Worm (Caenorhabditis elegans) whole organism, L4 larva: ENCODE data around the gene snu-13.
A peak's percentile ranks its signal among the peaks of the same experiment; 100 is the strongest.

Experiments used
- D1046.2 ChIP-seq: fragments of 200-800 bp; sonication (Bioruptor generic); IDR thresholded peaks from 2 replicates; pipeline ENCODE4 v1.3.6; 2022; ENCODE audit warnings: missing genetic modification characterization, missing compliant biosample characterization
- F10B5.3 ChIP-seq: sonication (generic microtip); optimal IDR thresholded peaks from 2 replicates; lab custom pipeline; 2016; ENCODE audit warnings: mild to moderate bottlenecking, missing genetic modification characterization, missing compliant biosample characterization
- F26F4.8 ChIP-seq: fragments of 200-800 bp; sonication (Bioruptor generic); conservative IDR thresholded peaks from 2 replicates; pipeline ENCODE4 v1.3.6; 2022; ENCODE audit warnings: missing genetic modification characterization, missing compliant biosample characterization
- T26A8.4 ChIP-seq: fragments of 200-800 bp; sonication (Bioruptor generic); IDR thresholded peaks from 2 replicates; pipeline ENCODE4 v1.3.6; 2022; ENCODE audit warnings: missing genetic modification characterization, missing compliant biosample characterization
- Y5F2A.4 ChIP-seq: fragments of 200-800 bp; sonication (Bioruptor generic); optimal IDR thresholded peaks from 2 replicates; lab custom pipeline; 2018; ENCODE audit warnings: mild to moderate bottlenecking, missing genetic modification characterization, missing compliant biosample characterization
- ama-1 ChIP-seq: fragments of 150-350 bp; optimal IDR thresholded peaks from 2 replicates; lab custom pipeline; 2014; ENCODE audit warnings: inconsistent platforms, mixed read lengths
- attf-4 ChIP-seq: sonication (generic microtip); optimal IDR thresholded peaks from 3 replicates; lab custom pipeline; 2017; ENCODE audit warnings: missing biosample characterization, missing genetic modification characterization
- ceh-44 ChIP-seq: fragments of 200-800 bp; sonication (Bioruptor generic); IDR thresholded peaks from 2 replicates; pipeline ENCODE4 v1.3.6; 2022; ENCODE audit warnings: missing genetic modification reagents, missing genetic modification characterization, missing compliant biosample characterization
- ctbp-1 ChIP-seq: fragments of 200-800 bp; sonication (Bioruptor generic); IDR thresholded peaks from 2 replicates; pipeline ENCODE4 v1.3.6; 2022; ENCODE audit warnings: missing genetic modification reagents, missing genetic modification characterization, missing compliant biosample characterization
- daf-8 ChIP-seq: fragments of 200-800 bp; sonication (Bioruptor generic); IDR thresholded peaks from 2 replicates; pipeline ENCODE4 v1.3.6; 2022; ENCODE audit warnings: missing genetic modification characterization, missing compliant biosample characterization
- dmd-6 ChIP-seq: fragments of 200-800 bp; sonication (Bioruptor generic); IDR thresholded peaks from 2 replicates; pipeline ENCODE4 v1.3.6; 2022; ENCODE audit warnings: missing genetic modification reagents, missing genetic modification characterization, missing compliant biosample characterization
- dmd-9 ChIP-seq: fragments of 200-800 bp; sonication (Bioruptor generic); IDR thresholded peaks from 2 replicates; pipeline ENCODE4 v1.3.6; 2022; ENCODE audit warnings: missing genetic modification reagents, missing genetic modification characterization, missing compliant biosample characterization
- gei-8 ChIP-seq: fragments of 200-800 bp; sonication (Bioruptor generic); optimal IDR thresholded peaks from 2 replicates; lab custom pipeline; 2018; ENCODE audit warnings: mild to moderate bottlenecking, missing genetic modification characterization, missing compliant biosample characterization
- hlh-30 ChIP-seq: sonication (generic microtip); optimal IDR thresholded peaks from 2 replicates; lab custom pipeline; 2017; ENCODE audit warnings: antibody characterized with exemption, mild to moderate bottlenecking, missing genetic modification characterization, missing compliant biosample characterization; ENCODE audit not compliant: insufficient read depth
- lin-1 ChIP-seq: fragments of 200-800 bp; sonication (Bioruptor generic); IDR thresholded peaks from 2 replicates; pipeline ENCODE4 v1.3.6; 2022; ENCODE audit warnings: missing genetic modification reagents, missing genetic modification characterization, missing compliant biosample characterization
- lin-13 ChIP-seq: fragments of 150-350 bp; optimal IDR thresholded peaks from 2 replicates; lab custom pipeline; 2014; ENCODE audit warnings: missing biosample characterization, missing genetic modification reagents, missing genetic modification characterization
- lin-15B ChIP-seq: fragments of 150-350 bp; sonication (generic microtip); optimal IDR thresholded peaks from 3 replicates; lab custom pipeline; 2014; ENCODE audit warnings: missing biosample characterization, missing genetic modification characterization
- lin-38 ChIP-seq: fragments of 200-800 bp; sonication (Bioruptor generic); IDR thresholded peaks from 2 replicates; pipeline ENCODE4 v1.3.6; 2022; ENCODE audit warnings: missing genetic modification reagents, missing genetic modification characterization, missing compliant biosample characterization
- lin-39 ChIP-seq: fragments of 150-350 bp; optimal IDR thresholded peaks from 2 replicates; lab custom pipeline; 2014; ENCODE audit warnings: missing biosample characterization, missing genetic modification reagents, missing genetic modification characterization
- lsy-2 ChIP-seq, 2 experiments: fragments of 150-350 bp in 1 of 2; sonication (generic microtip) in 1 of 2; optimal IDR thresholded peaks; 2 replicates each; lab custom pipeline; 2014 to 2017; ENCODE audit warnings: missing biosample characterization in 2 of 2, missing genetic modification characterization in 2 of 2
- madf-5 ChIP-seq, 2 experiments: fragments of 200-800 bp; sonication (Bioruptor generic); IDR thresholded peaks; 2 replicates each; pipeline ENCODE4 v1.3.6; 2022; ENCODE audit warnings: missing compliant biosample characterization in 2 of 2, missing genetic modification characterization in 2 of 2
- madf-9 ChIP-seq: fragments of 200-800 bp; sonication (Bioruptor generic); conservative IDR thresholded peaks from 2 replicates; pipeline ENCODE4 v1.3.6; 2022; ENCODE audit warnings: missing genetic modification reagents, missing genetic modification characterization, missing compliant biosample characterization
- nhr-102 ChIP-seq: sonication (generic microtip); optimal IDR thresholded peaks from 2 replicates; lab custom pipeline; 2016; ENCODE audit warnings: mild to moderate bottlenecking, missing genetic modification characterization, moderate library complexity, missing compliant biosample characterization
- nhr-111 ChIP-seq: fragments of 200-800 bp; sonication (Bioruptor generic); optimal IDR thresholded peaks from 2 replicates; lab custom pipeline; 2018; ENCODE audit warnings: mild to moderate bottlenecking, missing genetic modification characterization, missing compliant biosample characterization
- nhr-25 ChIP-seq: sonication (generic microtip); optimal IDR thresholded peaks from 2 replicates; lab custom pipeline; 2017; ENCODE audit warnings: missing genetic modification characterization, mild to moderate bottlenecking, missing compliant biosample characterization, antibody characterized with exemption, moderate library complexity, borderline replicate concordance; ENCODE audit not compliant: insufficient read depth
- nhr-42 ChIP-seq: fragments of 200-800 bp; sonication (Bioruptor generic); IDR thresholded peaks from 2 replicates; pipeline ENCODE4 v1.3.6; 2022; ENCODE audit warnings: missing genetic modification characterization, missing compliant biosample characterization
- nhr-76 ChIP-seq: fragments of 150-350 bp; optimal IDR thresholded peaks from 2 replicates; lab custom pipeline; 2014; ENCODE audit warnings: missing biosample characterization, missing genetic modification characterization
- php-3 ChIP-seq: fragments of 200-800 bp; sonication (Bioruptor generic); IDR thresholded peaks from 2 replicates; pipeline ENCODE4 v1.3.6; 2022; ENCODE audit warnings: missing genetic modification reagents, missing genetic modification characterization, missing compliant biosample characterization
- set-16 ChIP-seq: fragments of 200-800 bp; sonication (Bioruptor generic); IDR thresholded peaks from 2 replicates; pipeline ENCODE4 v1.3.6; 2022; ENCODE audit warnings: missing genetic modification reagents, missing genetic modification characterization, missing compliant biosample characterization
- spr-1 ChIP-seq: sonication (generic microtip); optimal IDR thresholded peaks from 2 replicates; lab custom pipeline; 2016; ENCODE audit warnings: mild to moderate bottlenecking, missing genetic modification characterization, missing compliant biosample characterization
- tra-1 ChIP-seq: fragments of 200-800 bp; sonication (Bioruptor generic); IDR thresholded peaks from 2 replicates; pipeline ENCODE4 v1.3.6; 2022; ENCODE audit warnings: missing genetic modification reagents, missing genetic modification characterization, missing compliant biosample characterization
- unc-62 ChIP-seq, 3 experiments: fragments of 150-350 bp in 1 of 3; sonication (generic microtip); optimal IDR thresholded peaks in 2 of 3; peaks in 1 of 3; 1 replicate in 1 of 3; 2 replicates in 2 of 3; lab custom pipeline; 2014 to 2017; ENCODE audit warnings: missing biosample characterization in 3 of 3, missing genetic modification characterization in 3 of 3, missing genetic modification reagents in 3 of 3, missing genotype in 1 of 3
- vab-7 ChIP-seq: fragments of 200-800 bp; sonication (Bioruptor generic); IDR thresholded peaks from 2 replicates; pipeline ENCODE4 v1.3.6; 2022; ENCODE audit warnings: missing genetic modification reagents, missing genetic modification characterization, missing compliant biosample characterization
- zip-2 ChIP-seq: fragments of 150-350 bp; optimal IDR thresholded peaks from 2 replicates; lab custom pipeline; 2014; ENCODE audit warnings: missing biosample characterization, missing genetic modification characterization

The snu-13 gene

ce11 chrII:10705347-10705996, 47.0 kb upstream of the snu-13 start:
- TF ChIP-seq nhr-102 (tag; lab: Kevin White, UChicago): no peak
- no peak for TF ChIP-seq lin-13 (GFP tag; lab: Kevin White, UChicago)
- 0 out of 2 replicates have a peak, but pooled peaks have one; percentile 14 for TF ChIP-seq php-3
- peak; percentile 59; the same call in 1 of the 2 replicates for TF ChIP-seq tra-1 (GFP tag; lab: Robert Waterston, UW)
- no peak for TF ChIP-seq dmd-9 (GFP tag; lab: Robert Waterston, UW)
- peak; percentile 13; the same call in 1 of the 2 replicates for TF ChIP-seq ceh-44
- peak in 1 of 2 experiments; percentile 70 for TF ChIP-seq unc-62 (GFP tag; optimal IDR thresholded peaks at IDR 0.05 in 1 of 2; lab: Kevin White, UChicago)
- TF ChIP-seq unc-62 (tag; optimal IDR thresholded peaks at IDR 0.05; lab: Kevin White, UChicago): no peak
- TF ChIP-seq spr-1 (tag; lab: Kevin White, UChicago): no peak
- no peak for TF ChIP-seq lin-1
- peak; percentile 12 for TF ChIP-seq lin-38 (GFP tag; lab: Robert Waterston, UW)
- no peak for TF ChIP-seq F10B5.3 (tag; lab: Kevin White, UChicago)
- no peak for TF ChIP-seq lin-39 (tag; lab: Kevin White, UChicago)
- 0 out of 2 replicates have a peak, but pooled peaks have one; percentile 49 for TF ChIP-seq nhr-42 (GFP tag; lab: Robert Waterston, UW)
- TF ChIP-seq ctbp-1 (GFP tag; lab: Robert Waterston, UW): 0 out of 2 replicates have a peak, but pooled peaks have one; percentile 45
- no peak for TF ChIP-seq dmd-6 (GFP tag; lab: Robert Waterston, UW)
- TF ChIP-seq nhr-76 (tag; lab: Kevin White, UChicago): no peak
- TF ChIP-seq zip-2: no peak
- peak; percentile 57; the same call in 1 of the 2 replicates for TF ChIP-seq madf-9 (GFP tag; lab: Robert Waterston, UW)
- no peak for TF ChIP-seq daf-8
- no peak for TF ChIP-seq lin-15B (tag; lab: Kevin White, UChicago)
- peak; percentile 16 for TF ChIP-seq Y5F2A.4 (GFP tag; lab: Kevin White, UChicago)
- peak; percentile 65 for TF ChIP-seq nhr-25 (tag; lab: Kevin White, UChicago)
- TF ChIP-seq vab-7: no peak
- TF ChIP-seq T26A8.4: no peak
- no peak for TF ChIP-seq nhr-111
- no peak for TF ChIP-seq gei-8 (GFP tag; lab: Kevin White, UChicago)
- TF ChIP-seq attf-4 (tag; lab: Kevin White, UChicago): no peak
- no peak; a peak in 2 of 4 replicates for TF ChIP-seq madf-5 (GFP tag; IDR thresholded peaks at IDR 0.05; lab: Robert Waterston, UW)
- TF ChIP-seq set-16 (GFP tag; lab: Robert Waterston, UW): peak; percentile 97
- TF ChIP-seq, all 104 proteins: peak for 11

ce11 chrII:10704575-10705170, 46.2 kb upstream of the snu-13 start, which contains the start of gene col-39:
col-39 (plus strand) TSS chrII:10704916.
- TF ChIP-seq ama-1 (lab: Kevin White, UChicago) (peak; percentile 32), madf-5 (GFP tag; IDR thresholded peaks at IDR 0.05; lab: Robert Waterston, UW) (peak in 1 of 2 experiments; percentile 95; a peak in 2 of 4 replicates), ceh-44 (no peak), unc-62 (GFP tag; optimal IDR thresholded peaks at IDR 0.05 in 1 of 2; lab: Kevin White, UChicago) (peak in 1 of 2 experiments; percentile 88), unc-62 (tag; optimal IDR thresholded peaks at IDR 0.05; lab: Kevin White, UChicago) (no peak), hlh-30 (peak; percentile 17), nhr-25 (tag; lab: Kevin White, UChicago) (peak; percentile 34)

- TF ChIP-seq set-16 (GFP tag; lab: Robert Waterston, UW): peak; percentile 91
- no peak for TF ChIP-seq daf-8
- TF ChIP-seq lsy-2 (tag; optimal IDR thresholded peaks at IDR 0.05; lab: Kevin White, UChicago): no peak
- no peak for TF ChIP-seq F26F4.8 (GFP tag; lab: Robert Waterston, UW)
- peak in 1 of 2 experiments; percentile 82 for TF ChIP-seq unc-62 (GFP tag; optimal IDR thresholded peaks at IDR 0.05 in 1 of 2; lab: Kevin White, UChicago)
- TF ChIP-seq unc-62 (tag; optimal IDR thresholded peaks at IDR 0.05; lab: Kevin White, UChicago): no peak
- 0 out of 2 replicates have a peak, but pooled peaks have one; percentile 10 for TF ChIP-seq D1046.2 (GFP tag; lab: Robert Waterston, UW)
Measured at ce11 chrII:10703594-10704384, 45.4 kb upstream of the snu-13 start, which contains the start of gene col-79. col-79 (plus strand) TSS chrII:10703613.
